Worm (Caenorhabditis elegans) whole organism, young adult: ENCODE measurements around the gene smap-1.

ENCODE experiments used
- F10E7.11 ChIP-seq: sonication (generic microtip); optimal IDR thresholded peaks from 2 replicates; lab custom pipeline; 2017; ENCODE audit warnings: mild to moderate bottlenecking, missing genetic modification characterization, moderate library complexity, missing compliant biosample characterization
- F23B12.7 ChIP-seq: sonication (generic microtip); optimal IDR thresholded peaks from 2 replicates; lab custom pipeline; 2017; ENCODE audit warnings: missing genetic modification characterization, mild to moderate bottlenecking, missing compliant biosample characterization, antibody characterized with exemption, moderate library complexity; ENCODE audit not compliant: insufficient read depth
- F33H1.4 ChIP-seq: fragments of 200-800 bp; sonication (Bioruptor generic); IDR thresholded peaks from 2 replicates; pipeline ENCODE4 v1.3.6; 2022; ENCODE audit warnings: missing genetic modification reagents, missing genetic modification characterization, missing compliant biosample characterization
- F52B5.7 ChIP-seq: sonication (generic microtip); optimal IDR thresholded peaks from 2 replicates; lab custom pipeline; 2016; ENCODE audit warnings: mild to moderate bottlenecking, missing genetic modification characterization, missing compliant biosample characterization
- F55B11.4 ChIP-seq: sonication (generic microtip); optimal IDR thresholded peaks from 2 replicates; lab custom pipeline; 2016; ENCODE audit warnings: missing compliant biosample characterization, missing genetic modification characterization, borderline replicate concordance; ENCODE audit not compliant: insufficient read depth
- ama-1 ChIP-seq, 3 experiments: fragments of 150-350 bp in 1 of 3; sonication (generic microtip) in 2 of 3; optimal IDR thresholded peaks; 2 replicates each; lab custom pipeline; 2014 to 2018; ENCODE audit warnings: missing biosample characterization in 2 of 3, missing genetic modification characterization in 2 of 3, missing genetic modification reagents in 2 of 3
- aptf-2 ChIP-seq: fragments of 200-800 bp; sonication (Bioruptor generic); conservative IDR thresholded peaks from 2 replicates; pipeline ENCODE4 v1.3.6; 2022; ENCODE audit warnings: missing genetic modification reagents, missing genetic modification characterization, missing compliant biosample characterization
- attf-5 ChIP-seq: fragments of 200-800 bp; sonication (Bioruptor generic); optimal IDR thresholded peaks from 2 replicates; lab custom pipeline; 2018; ENCODE audit warnings: mild to moderate bottlenecking, missing genetic modification characterization, missing compliant biosample characterization
- attf-6 ChIP-seq: fragments of 200-800 bp; sonication (Bioruptor generic); IDR thresholded peaks from 2 replicates; pipeline ENCODE4 v1.3.6; 2022; ENCODE audit warnings: missing genetic modification reagents, missing genetic modification characterization, missing compliant biosample characterization
- bed-1 ChIP-seq: fragments of 200-800 bp; sonication (Bioruptor generic); IDR thresholded peaks from 2 replicates; pipeline ENCODE4 v1.3.6; 2022; ENCODE audit warnings: missing genetic modification reagents, missing genetic modification characterization, missing compliant biosample characterization
- cebp-2 ChIP-seq: fragments of 200-800 bp; sonication (Bioruptor generic); IDR thresholded peaks from 2 replicates; pipeline ENCODE4 v1.3.6; 2022; ENCODE audit warnings: missing genetic modification characterization, missing compliant biosample characterization
- ceh-40 ChIP-seq: fragments of 200-800 bp; sonication (Bioruptor generic); IDR thresholded peaks from 2 replicates; pipeline ENCODE4 v1.3.6; 2022; ENCODE audit warnings: missing genetic modification characterization, missing compliant biosample characterization
- die-1 ChIP-seq: sonication (generic microtip); optimal IDR thresholded peaks from 2 replicates; lab custom pipeline; 2016; ENCODE audit warnings: missing genotype, mild to moderate bottlenecking, missing genetic modification characterization, missing compliant biosample characterization
- egrh-3 ChIP-seq: fragments of 200-800 bp; sonication (Bioruptor generic); IDR thresholded peaks from 2 replicates; pipeline ENCODE4 v1.3.6; 2022; ENCODE audit warnings: missing genetic modification reagents, missing genetic modification characterization, missing compliant biosample characterization
- gei-17 ChIP-seq: fragments of 200-800 bp; sonication (Bioruptor generic); optimal IDR thresholded peaks from 2 replicates; lab custom pipeline; 2018; ENCODE audit warnings: mild to moderate bottlenecking, missing genetic modification characterization, missing compliant biosample characterization
- hlh-12 ChIP-seq: sonication (generic microtip); optimal IDR thresholded peaks from 2 replicates; lab custom pipeline; 2016; ENCODE audit warnings: missing genetic modification characterization, missing compliant biosample characterization
- hmg-1.2 ChIP-seq: fragments of 200-800 bp; sonication (Bioruptor generic); IDR thresholded peaks from 2 replicates; pipeline ENCODE4 v1.3.6; 2022; ENCODE audit warnings: missing genetic modification reagents, missing genetic modification characterization, missing compliant biosample characterization
- lin-35 ChIP-seq, 3 experiments: fragments of 150-350 bp in 2 of 3; sonication (generic microtip) in 1 of 3; optimal IDR thresholded peaks; 2 replicates each; lab custom pipeline; 2014 to 2018; ENCODE audit warnings: missing biosample characterization in 3 of 3, missing genetic modification characterization in 3 of 3, missing genetic modification reagents in 3 of 3
- lir-1 ChIP-seq: fragments of 200-800 bp; sonication (Bioruptor generic); conservative IDR thresholded peaks from 2 replicates; pipeline ENCODE4 v1.3.6; 2022; ENCODE audit warnings: missing genetic modification reagents, missing genetic modification characterization, missing compliant biosample characterization
- mes-4 ChIP-seq: sonication (generic microtip); optimal IDR thresholded peaks from 2 replicates; lab custom pipeline; 2016; ENCODE audit warnings: missing genotype, missing genetic modification characterization, missing compliant biosample characterization
- nhr-120 ChIP-seq: fragments of 200-800 bp; sonication (Bioruptor generic); IDR thresholded peaks from 2 replicates; pipeline ENCODE4 v1.3.6; 2022; ENCODE audit warnings: missing genetic modification characterization, missing compliant biosample characterization
- nhr-27 ChIP-seq: fragments of 200-800 bp; sonication (Bioruptor generic); optimal IDR thresholded peaks from 2 replicates; lab custom pipeline; 2018; ENCODE audit warnings: mild to moderate bottlenecking, missing genetic modification characterization, moderate library complexity, missing compliant biosample characterization
- pbrm-1 ChIP-seq: fragments of 200-800 bp; sonication (Bioruptor generic); IDR thresholded peaks from 2 replicates; pipeline ENCODE4 v1.3.6; 2022; ENCODE audit warnings: missing genetic modification reagents, missing genetic modification characterization, missing compliant biosample characterization
- snpc-4 ChIP-seq, 5 experiments: fragments of 150-350 bp in 1 of 5; sonication (generic microtip) in 4 of 5; optimal IDR thresholded peaks; 2 replicates each; lab custom pipeline; 2014 to 2018; ENCODE audit warnings: missing genetic modification characterization in 5 of 5, missing biosample characterization in 3 of 5, antibody characterized with exemption in 2 of 5, mild to moderate bottlenecking in 2 of 5, missing compliant biosample characterization in 2 of 5, missing genotype in 2 of 5, moderate library complexity in 2 of 5, missing genetic modification reagents in 1 of 5
- sptf-2 ChIP-seq: fragments of 200-800 bp; sonication (Bioruptor generic); optimal IDR thresholded peaks from 2 replicates; lab custom pipeline; 2018; ENCODE audit warnings: mild to moderate bottlenecking, missing genetic modification characterization, missing compliant biosample characterization
- unc-130 ChIP-seq: sonication (generic microtip); optimal IDR thresholded peaks from 2 replicates; lab custom pipeline; 2016; ENCODE audit warnings: missing genetic modification reagents, missing genetic modification characterization, missing compliant biosample characterization
- zim-3 ChIP-seq: sonication (generic microtip); optimal IDR thresholded peaks from 2 replicates; lab custom pipeline; 2017; ENCODE audit warnings: mild to moderate bottlenecking, missing genetic modification characterization, moderate library complexity, missing compliant biosample characterization

smap-1 gene

DNA sequence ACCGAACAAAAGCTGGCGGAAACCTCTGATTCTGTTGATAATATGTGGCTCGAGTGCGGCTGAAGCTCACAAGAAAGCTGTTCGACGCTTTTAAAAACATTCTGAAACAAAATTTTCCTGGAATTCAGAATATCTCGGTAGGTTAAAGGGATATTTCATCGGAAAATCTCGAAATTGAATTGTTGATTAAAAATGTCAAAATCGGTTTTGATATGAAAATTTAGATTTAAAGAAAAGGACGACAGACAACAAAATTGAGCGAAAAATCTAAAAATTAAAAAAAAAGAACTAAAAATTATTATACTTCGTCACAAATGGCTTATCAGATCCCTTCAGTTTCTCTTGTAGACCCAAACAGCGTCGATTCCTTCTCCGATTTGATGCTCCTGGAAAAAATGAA, 39.1 kb downstream of the smap-1 start, which contains the start of gene Y39A1A.20:
TSS of gene Y39A1A.20 (minus strand) at position 101 of the 400 bp plus-strand sequence.
- TF ChIP-seq snpc-4 (GFP tag; optimal IDR thresholded peaks at IDR 0.05; lab: Kevin White, UChicago), result no peak
- TF ChIP-seq snpc-4 (tag; optimal IDR thresholded peaks at IDR 0.05; lab: Kevin White, UChicago), result no peak
- TF ChIP-seq gei-17 (GFP tag; lab: Kevin White, UChicago), result no peak
- no peak for TF ChIP-seq cebp-2 (GFP tag; lab: Robert Waterston, UW)
- no peak for TF ChIP-seq mes-4 (tag; lab: Kevin White, UChicago)
- no peak for TF ChIP-seq F52B5.7 (tag; lab: Kevin White, UChicago)
- TF ChIP-seq ceh-40 (GFP tag; lab: Robert Waterston, UW), result no peak
- TF ChIP-seq hlh-12 (tag; lab: Kevin White, UChicago), result no peak
- no peak for TF ChIP-seq unc-130 (GFP tag; lab: Kevin White, UChicago)
- TF ChIP-seq die-1 (tag; lab: Kevin White, UChicago), result no peak

DNA sequence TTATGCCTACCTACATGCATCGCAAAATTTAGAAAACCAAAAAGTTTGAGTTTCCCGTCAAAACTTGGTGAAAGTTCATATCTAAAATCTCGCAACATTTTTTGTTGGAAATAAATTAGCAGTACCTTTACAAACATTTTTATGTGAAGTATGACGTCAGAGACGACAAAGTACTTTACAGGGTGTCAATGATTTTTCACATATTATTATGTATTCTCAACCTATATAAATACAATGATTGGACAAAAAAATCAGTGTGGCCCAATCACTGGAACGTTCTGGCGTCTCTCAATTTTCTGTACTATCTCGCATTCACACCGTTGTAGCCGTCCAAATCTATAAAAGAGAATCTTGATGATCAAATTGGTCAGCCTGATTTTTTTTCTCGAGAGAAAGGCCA, 45.3 kb downstream of the smap-1 start, which contains the start of the genes Y39A1A.18 and fmo-3:
TSS of gene Y39A1A.18 (minus strand) at position 192 of the 400 bp plus-strand sequence.
TSS of gene fmo-3 (plus strand) at position 388 of the 400 bp plus-strand sequence.
- no peak for TF ChIP-seq nhr-120
- no peak for TF ChIP-seq F23B12.7 (tag; lab: Kevin White, UChicago)
- no peak for TF ChIP-seq egrh-3 (GFP tag; lab: Robert Waterston, UW)
- TF ChIP-seq F10E7.11 (tag; lab: Kevin White, UChicago), result no peak
- peak; percentile 69 for TF ChIP-seq hmg-1.2 (GFP tag; lab: Robert Waterston, UW)
- TF ChIP-seq, all 124 proteins: peak for 1

DNA sequence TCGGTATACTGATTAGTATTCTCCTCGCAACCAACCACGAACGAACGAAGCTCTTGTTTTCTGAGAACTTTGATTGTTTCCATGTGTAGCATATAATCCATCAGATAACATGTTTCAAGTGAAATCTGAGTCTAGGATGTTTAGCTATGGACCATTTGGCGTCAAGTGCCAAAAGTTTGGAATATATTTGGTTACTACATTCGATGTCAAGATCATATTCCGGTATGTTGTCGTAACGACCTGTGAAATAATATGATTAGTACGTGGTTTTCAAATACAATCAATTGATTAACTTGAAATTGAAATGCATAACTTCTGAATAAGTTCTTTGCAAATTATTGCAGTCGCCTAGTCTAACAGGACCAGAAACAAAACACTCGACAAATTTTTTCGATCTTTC, 48.6 kb downstream of the smap-1 start, which contains the start of gene Y39A1A.17:
TSS of gene Y39A1A.17 (minus strand) at position 101 of the 400 bp plus-strand sequence.
- TF ChIP-seq lir-1 (GFP tag; lab: Robert Waterston, UW), result no peak

DNA sequence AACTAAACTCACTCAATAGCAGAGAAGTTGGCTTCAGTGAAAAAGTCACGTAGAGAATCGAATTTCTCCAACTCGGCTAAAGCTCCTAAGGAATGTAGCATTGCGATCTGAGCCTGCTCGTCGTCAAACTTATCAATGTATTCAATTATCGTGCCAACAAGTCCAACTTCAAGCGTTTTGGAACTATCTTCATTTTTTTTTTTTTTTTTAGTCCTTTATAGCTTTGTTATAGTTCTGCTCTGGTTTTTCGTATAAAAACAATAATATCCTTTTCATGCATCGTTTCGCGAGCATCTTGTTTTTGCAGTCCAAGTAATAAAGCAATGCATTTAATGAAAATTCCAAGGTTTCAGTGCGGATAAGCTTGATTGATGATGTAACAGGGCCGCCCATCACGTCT, 50.5 kb downstream of the smap-1 start, which contains the start of gene Y39A1A.31:
TSS of gene Y39A1A.31 (minus strand) at position 101 of the 400 bp plus-strand sequence.
- no peak for TF ChIP-seq pbrm-1 (GFP tag; lab: Robert Waterston, UW)
- no peak for TF ChIP-seq ama-1 (optimal IDR thresholded peaks at IDR 0.05; lab: Kevin White, UChicago)
- no peak for TF ChIP-seq ama-1 (GFP tag; optimal IDR thresholded peaks at IDR 0.05; lab: Kevin White, UChicago)
- TF ChIP-seq zim-3 (tag; lab: Kevin White, UChicago), result no peak
- TF ChIP-seq mes-4 (tag; lab: Kevin White, UChicago), result no peak
- no peak for TF ChIP-seq gei-17 (GFP tag; lab: Kevin White, UChicago)
- TF ChIP-seq bed-1 (GFP tag; lab: Robert Waterston, UW), result no peak
- TF ChIP-seq aptf-2 (GFP tag; lab: Robert Waterston, UW), result no peak
- no peak for TF ChIP-seq attf-5
- TF ChIP-seq F55B11.4 (tag; lab: Kevin White, UChicago), result no peak
- TF ChIP-seq lir-1 (GFP tag; lab: Robert Waterston, UW), result no peak
- TF ChIP-seq nhr-27 (tag; lab: Kevin White, UChicago), result no peak
- TF ChIP-seq attf-6 (GFP tag; lab: Robert Waterston, UW), result no peak
- TF ChIP-seq lin-35 (GFP tag; optimal IDR thresholded peaks at IDR 0.05; lab: Kevin White, UChicago), result no peak
- no peak for TF ChIP-seq F33H1.4
- TF ChIP-seq sptf-2 (GFP tag; lab: Kevin White, UChicago), result no peak
- TF ChIP-seq, all 124 proteins: peak for 0
